Worm (Caenorhabditis elegans) whole organism, L4 larva: Measurements from ENCODE around the gene srab-4.
A peak's percentile ranks its signal among the peaks of the same experiment; 100 is the strongest.

Source experiments
- F37D6.2 ChIP-seq: sonication (generic microtip); optimal IDR thresholded peaks from 2 replicates; lab custom pipeline; 2016; ENCODE audit warnings: mild to moderate bottlenecking, missing genetic modification characterization, missing compliant biosample characterization
- T20F7.1 ChIP-seq: fragments of 200-800 bp; sonication (Bioruptor generic); optimal IDR thresholded peaks from 2 replicates; lab custom pipeline; 2018; ENCODE audit warnings: mild to moderate bottlenecking, missing genetic modification characterization, missing compliant biosample characterization
- Y105C5A.15 ChIP-seq: fragments of 200-800 bp; sonication (Bioruptor generic); IDR thresholded peaks from 2 replicates; pipeline ENCODE4 v1.3.6; 2022; ENCODE audit warnings: missing genetic modification characterization, missing compliant biosample characterization
- Y48G9A.11 ChIP-seq: fragments of 200-800 bp; sonication (Bioruptor generic); IDR thresholded peaks from 2 replicates; pipeline ENCODE4 v1.3.6; 2022; ENCODE audit warnings: missing genetic modification reagents, missing genetic modification characterization, missing compliant biosample characterization
- aha-1 ChIP-seq: fragments of 150-350 bp; peaks from one replicate; lab custom pipeline; 2014; ENCODE audit warnings: missing biosample characterization, missing genetic modification characterization
- ama-1 ChIP-seq: fragments of 150-350 bp; optimal IDR thresholded peaks from 2 replicates; lab custom pipeline; 2014; ENCODE audit warnings: inconsistent platforms, mixed read lengths
- arid-1 ChIP-seq: fragments of 200-800 bp; sonication (Bioruptor generic); conservative IDR thresholded peaks from 2 replicates; pipeline ENCODE4 v1.3.6; 2022; ENCODE audit warnings: missing genetic modification reagents, missing genetic modification characterization, missing compliant biosample characterization
- ceh-32 ChIP-seq: sonication (generic microtip); optimal IDR thresholded peaks from 2 replicates; lab custom pipeline; 2016; ENCODE audit warnings: mild to moderate bottlenecking, missing genetic modification characterization, missing compliant biosample characterization; ENCODE audit not compliant: poor library complexity
- ceh-62 ChIP-seq: sonication (generic microtip); optimal IDR thresholded peaks from 2 replicates; lab custom pipeline; 2017; ENCODE audit warnings: missing biosample characterization, missing genetic modification characterization
- daf-12 ChIP-seq: fragments of 150-350 bp; optimal IDR thresholded peaks from 2 replicates; lab custom pipeline; 2014; ENCODE audit warnings: missing biosample characterization, missing genetic modification reagents, missing genetic modification characterization
- daf-19 ChIP-seq: fragments of 200-800 bp; sonication (Bioruptor generic); conservative IDR thresholded peaks from 2 replicates; pipeline ENCODE4 v1.3.6; 2022; ENCODE audit warnings: missing genetic modification characterization, missing compliant biosample characterization
- dpl-1 ChIP-seq: fragments of 150-350 bp; optimal IDR thresholded peaks from 2 replicates; lab custom pipeline; 2014; ENCODE audit warnings: missing biosample characterization, missing genetic modification reagents, missing genetic modification characterization
- egl-27 ChIP-seq: sonication (generic microtip); optimal IDR thresholded peaks from 3 replicates; lab custom pipeline; 2017; ENCODE audit warnings: missing biosample characterization, missing genetic modification reagents, missing genetic modification characterization
- egl-43 ChIP-seq: fragments of 200-800 bp; sonication (Bioruptor generic); IDR thresholded peaks from 2 replicates; pipeline ENCODE4 v1.3.6; 2022; ENCODE audit warnings: missing genetic modification reagents, missing genetic modification characterization, missing compliant biosample characterization
- fkh-10 ChIP-seq: fragments of 150-350 bp; optimal IDR thresholded peaks from 2 replicates; lab custom pipeline; 2014; ENCODE audit warnings: missing biosample characterization, missing genetic modification reagents, missing genetic modification characterization
- gei-8 ChIP-seq: fragments of 200-800 bp; sonication (Bioruptor generic); optimal IDR thresholded peaks from 2 replicates; lab custom pipeline; 2018; ENCODE audit warnings: mild to moderate bottlenecking, missing genetic modification characterization, missing compliant biosample characterization
- hif-1 ChIP-seq, 2 experiments: sonication (generic microtip); optimal IDR thresholded peaks; 2 replicates each; lab custom pipeline; 2016 to 2017; ENCODE audit warnings: missing compliant biosample characterization in 2 of 2, missing genetic modification characterization in 2 of 2, missing genetic modification reagents in 2 of 2, missing genotype in 2 of 2, mild to moderate bottlenecking in 1 of 2
- hmg-1.1 ChIP-seq: fragments of 200-800 bp; sonication (Bioruptor generic); IDR thresholded peaks from 2 replicates; pipeline ENCODE4 v1.3.6; 2022; ENCODE audit warnings: missing genetic modification reagents, missing genetic modification characterization, missing compliant biosample characterization
- lin-1 ChIP-seq: fragments of 200-800 bp; sonication (Bioruptor generic); IDR thresholded peaks from 2 replicates; pipeline ENCODE4 v1.3.6; 2022; ENCODE audit warnings: missing genetic modification reagents, missing genetic modification characterization, missing compliant biosample characterization
- lin-38 ChIP-seq: fragments of 200-800 bp; sonication (Bioruptor generic); IDR thresholded peaks from 2 replicates; pipeline ENCODE4 v1.3.6; 2022; ENCODE audit warnings: missing genetic modification reagents, missing genetic modification characterization, missing compliant biosample characterization
- lir-3 ChIP-seq: sonication (generic microtip); optimal IDR thresholded peaks from 2 replicates; lab custom pipeline; 2016; ENCODE audit warnings: mild to moderate bottlenecking, missing genetic modification characterization, missing compliant biosample characterization
- madf-5 ChIP-seq, 2 experiments: fragments of 200-800 bp; sonication (Bioruptor generic); IDR thresholded peaks; 2 replicates each; pipeline ENCODE4 v1.3.6; 2022; ENCODE audit warnings: missing compliant biosample characterization in 2 of 2, missing genetic modification characterization in 2 of 2
- nhr-10 ChIP-seq: fragments of 150-350 bp; optimal IDR thresholded peaks from 2 replicates; lab custom pipeline; 2014; ENCODE audit warnings: missing biosample characterization, missing genetic modification characterization
- nhr-11 ChIP-seq: fragments of 150-350 bp; optimal IDR thresholded peaks from 2 replicates; lab custom pipeline; 2014; ENCODE audit warnings: missing biosample characterization, missing genetic modification characterization
- nhr-111 ChIP-seq: fragments of 200-800 bp; sonication (Bioruptor generic); optimal IDR thresholded peaks from 2 replicates; lab custom pipeline; 2018; ENCODE audit warnings: mild to moderate bottlenecking, missing genetic modification characterization, missing compliant biosample characterization
- nhr-42 ChIP-seq: fragments of 200-800 bp; sonication (Bioruptor generic); IDR thresholded peaks from 2 replicates; pipeline ENCODE4 v1.3.6; 2022; ENCODE audit warnings: missing genetic modification characterization, missing compliant biosample characterization
- nhr-76 ChIP-seq: fragments of 150-350 bp; optimal IDR thresholded peaks from 2 replicates; lab custom pipeline; 2014; ENCODE audit warnings: missing biosample characterization, missing genetic modification characterization
- pha-4 ChIP-seq, 2 experiments: fragments of 150-350 bp in 1 of 2; fragments of 200-800 bp in 1 of 2; sonication (Bioruptor generic) in 1 of 2; IDR thresholded peaks in 1 of 2; optimal IDR thresholded peaks in 1 of 2; 2 replicates each; pipeline versions ENCODE4 v1.3.6 to Lab custom; 2014 to 2022; ENCODE audit warnings: missing genetic modification characterization in 2 of 2, missing genetic modification reagents in 2 of 2, missing biosample characterization in 1 of 2, missing compliant biosample characterization in 1 of 2
- sdz-12 ChIP-seq: fragments of 200-800 bp; sonication (Bioruptor generic); optimal IDR thresholded peaks from 2 replicates; lab custom pipeline; 2018; ENCODE audit warnings: mild to moderate bottlenecking, missing genetic modification characterization, missing compliant biosample characterization
- snpc-1.2 ChIP-seq: fragments of 200-800 bp; sonication (Bioruptor generic); IDR thresholded peaks from 2 replicates; pipeline ENCODE4 v1.3.6; 2022; ENCODE audit warnings: missing genetic modification reagents, missing genetic modification characterization, missing compliant biosample characterization
- spr-3 ChIP-seq: fragments of 200-800 bp; sonication (Bioruptor generic); optimal IDR thresholded peaks from 2 replicates; lab custom pipeline; 2018; ENCODE audit warnings: mild to moderate bottlenecking, missing genetic modification characterization, missing compliant biosample characterization
- unc-62 ChIP-seq, 3 experiments: fragments of 150-350 bp in 1 of 3; sonication (generic microtip); optimal IDR thresholded peaks in 2 of 3; peaks in 1 of 3; 1 replicate in 1 of 3; 2 replicates in 2 of 3; lab custom pipeline; 2014 to 2017; ENCODE audit warnings: missing biosample characterization in 3 of 3, missing genetic modification characterization in 3 of 3, missing genetic modification reagents in 3 of 3, missing genotype in 1 of 3
- vab-7 ChIP-seq: fragments of 200-800 bp; sonication (Bioruptor generic); IDR thresholded peaks from 2 replicates; pipeline ENCODE4 v1.3.6; 2022; ENCODE audit warnings: missing genetic modification reagents, missing genetic modification characterization, missing compliant biosample characterization
- zfp-2 ChIP-seq: sonication (generic microtip); optimal IDR thresholded peaks from 2 replicates; lab custom pipeline; 2016; ENCODE audit warnings: mild to moderate bottlenecking, missing genetic modification characterization, missing compliant biosample characterization

srab-4 gene

ce11 chrV:7036475-7036874 is 32.5 kb downstream of the srab-4 start, which contains the start of gene twk-11:
TSS of gene twk-11 (minus strand) at chrV:7036575.
- TF ChIP-seq aha-1 (tag; lab: Kevin White, UChicago): peak; percentile 7
- TF ChIP-seq sdz-12 (GFP tag; lab: Kevin White, UChicago): no peak

- no peak for TF ChIP-seq nhr-10 (tag; lab: Kevin White, UChicago)
Observed at ce11 chrV:7046005-7046404, 42.1 kb downstream of the srab-4 start, which contains the start of gene F20A1.2. TSS of gene F20A1.2 (plus strand) at chrV:7046305.

ce11 chrV:7047512-7047911 is 43.6 kb downstream of the srab-4 start, which contains the start of gene F20A1.8:
TSS of gene F20A1.8 (minus strand) at chrV:7047612.
- TF ChIP-seq fkh-10 (no peak), unc-62 (GFP tag; optimal IDR thresholded peaks at IDR 0.05 in 1 of 2; lab: Kevin White, UChicago) (peak in 1 of 2 experiments; percentile 16), unc-62 (tag; optimal IDR thresholded peaks at IDR 0.05; lab: Kevin White, UChicago) (no peak), ama-1 (lab: Kevin White, UChicago) (no peak)
- TF ChIP-seq, all 104 proteins: peak for 1

ce11 chrV:7050153-7050552 is 46.2 kb downstream of the srab-4 start:
- peak in 1 of 2 experiments; percentile 92 for TF ChIP-seq unc-62 (GFP tag; optimal IDR thresholded peaks at IDR 0.05 in 1 of 2; lab: Kevin White, UChicago)
- TF ChIP-seq unc-62 (tag; optimal IDR thresholded peaks at IDR 0.05; lab: Kevin White, UChicago): no peak
- TF ChIP-seq aha-1 (tag; lab: Kevin White, UChicago): peak; percentile 27
- TF ChIP-seq egl-43 (GFP tag; lab: Robert Waterston, UW): no peak

ce11 chrV:7051133-7051765 is 47.3 kb downstream of the srab-4 start, which contains the start of the genes tofu-2 and spig-1:
TSS of gene tofu-2 (minus strand) at chrV:7051248.
TSS of gene spig-1 (plus strand) at chrV:7051715.
- TF ChIP-seq egl-43 (GFP tag; lab: Robert Waterston, UW) (no peak), lin-1 (no peak), spr-3 (GFP tag; lab: Kevin White, UChicago) (no peak), F37D6.2 (tag; lab: Kevin White, UChicago) (no peak), vab-7 (GFP tag; lab: Robert Waterston, UW) (no peak), Y48G9A.11 (GFP tag; lab: Robert Waterston, UW) (peak; percentile 96), nhr-111 (GFP tag; lab: Kevin White, UChicago) (no peak)

ce11 chrV:7053100-7053499 is 49.1 kb downstream of the srab-4 start, which contains the start of gene txt-17:
TSS of gene txt-17 (minus strand) at chrV:7053200.
- TF ChIP-seq ceh-62 (tag; lab: Kevin White, UChicago) (no peak), nhr-111 (GFP tag; lab: Kevin White, UChicago) (no peak), unc-62 (GFP tag; optimal IDR thresholded peaks at IDR 0.05 in 1 of 2; lab: Kevin White, UChicago) (no peak), unc-62 (tag; optimal IDR thresholded peaks at IDR 0.05; lab: Kevin White, UChicago) (no peak), snpc-1.2 (GFP tag; lab: Robert Waterston, UW) (no peak), dpl-1 (GFP tag; lab: Kevin White, UChicago) (no peak), aha-1 (tag; lab: Kevin White, UChicago) (no peak), ceh-32 (tag; lab: Kevin White, UChicago) (no peak), arid-1 (GFP tag; lab: Robert Waterston, UW) (no peak), daf-19 (no peak), lir-3 (tag; lab: Kevin White, UChicago) (no peak), daf-12 (tag; lab: Kevin White, UChicago) (no peak), nhr-42 (GFP tag; lab: Robert Waterston, UW) (no peak), lin-38 (GFP tag; lab: Robert Waterston, UW) (no peak), pha-4 (GFP tag; IDR thresholded peaks at IDR 0.05; lab: Robert Waterston, UW) (no peak), pha-4 (tag; optimal IDR thresholded peaks at IDR 0.05; lab: Kevin White, UChicago) (no peak)

ce11 chrV:7054598-7054997 is 50.6 kb downstream of the srab-4 start, which contains the start of gene spig-8:
TSS of gene spig-8 (plus strand) at chrV:7054898.
- TF ChIP-seq hif-1 (tag; optimal IDR thresholded peaks at IDR 0.05; lab: Kevin White, UChicago) (no peak), egl-27 (tag; lab: Kevin White, UChicago) (no peak), nhr-11 (tag; lab: Kevin White, UChicago) (no peak), Y105C5A.15 (GFP tag; lab: Robert Waterston, UW) (no peak), gei-8 (GFP tag; lab: Kevin White, UChicago) (no peak), madf-5 (GFP tag; IDR thresholded peaks at IDR 0.05; lab: Robert Waterston, UW) (no peak), nhr-76 (tag; lab: Kevin White, UChicago) (no peak), zfp-2 (tag; lab: Kevin White, UChicago) (no peak), hmg-1.1 (GFP tag; lab: Robert Waterston, UW) (no peak), ceh-32 (tag; lab: Kevin White, UChicago) (no peak), T20F7.1 (GFP tag; lab: Kevin White, UChicago) (no peak)
